Worm (Caenorhabditis elegans): ENCODE measurements around the gene ins-7.

ce11 chrIV:9714264-9714663, 31.6 kb upstream of the ins-7 start:
- TF ChIP-seq him-1 (tag; optimal IDR thresholded peaks at IDR 0.05) (no peak), W03F9.2 (tag; optimal IDR thresholded peaks at IDR 0.05) (no peak)
